Fruit fly (Drosophila melanogaster): ENCODE results near the gene mei-217.

The mei-217 gene

dm6 chrX:17123545-17124203, 19.1 kb downstream of the mei-217 start (continued):
- TF ChIP-seq bsh (GFP tag; optimal IDR thresholded peaks at IDR 0.05) (peak in 1 of 2 experiments; percentile 75), CG12942 (GFP tag; optimal IDR thresholded peaks at IDR 0.05) (peak; percentile 63), zfh1 (GFP tag; IDR thresholded peaks at IDR 0.05) (peak; percentile 77), CG13894 (tag; optimal IDR thresholded peaks at IDR 0.05) (peak; percentile 57), CG8478 (optimal IDR thresholded peaks at IDR 0.05) (no peak), onecut (GFP tag; IDR thresholded peaks at IDR 0.05) (peak; percentile 58), CG7786 (GFP tag; optimal IDR thresholded peaks at IDR 0.05) (peak; percentile 15), scrt (GFP tag; optimal IDR thresholded peaks at IDR 0.05) (peak; percentile 42), CG6254 (GFP tag; optimal IDR thresholded peaks at IDR 0.05) (no peak), CG15696 (tag; optimal IDR thresholded peaks at IDR 0.05) (no peak), az2 (GFP tag; optimal IDR thresholded peaks at IDR 0.05) (peak; percentile 61), H2.0 (GFP tag; IDR thresholded peaks at IDR 0.05) (peak; percentile 72), CG4707 (GFP tag; optimal IDR thresholded peaks at IDR 0.05) (peak; percentile 18), D19A (tag; optimal IDR thresholded peaks at IDR 0.05) (peak; percentile 63), trh (GFP tag; optimal IDR thresholded peaks at IDR 0.05) (peak; percentile 13), CG6175 (GFP tag; IDR thresholded peaks at IDR 0.05) (0 out of 3 replicates have a peak, but pooled peaks have one; percentile 50), Dbx (GFP tag; IDR thresholded peaks at IDR 0.05) (peak; percentile 64; the same call in 2 of the 3 replicates), CG11696 (GFP tag; IDR thresholded peaks at IDR 0.05) (0 out of 2 replicates have a peak, but pooled peaks have one; percentile 24), Tbp (GFP tag; optimal IDR thresholded peaks at IDR 0.05) (no peak), CG17186 (GFP tag; optimal IDR thresholded peaks at IDR 0.05) (peak; percentile 16), eve (GFP tag; optimal IDR thresholded peaks at IDR 0.05) (peak in 1 of 2 experiments; percentile 87), CG8388 (GFP tag; optimal IDR thresholded peaks at IDR 0.05) (peak; percentile 56), ap (GFP tag; IDR thresholded peaks at IDR 0.05) (peak; percentile 56; the same call in 1 of the 2 replicates), Hsf (GFP tag; optimal IDR thresholded peaks at IDR 0.05) (peak; percentile 70), CG31388 (GFP tag; optimal IDR thresholded peaks at IDR 0.05) (no peak), CG6813 (GFP tag; optimal IDR thresholded peaks at IDR 0.05) (peak; percentile 66), Doc3 (GFP tag; IDR thresholded peaks at IDR 0.05; ENCODE audit: partially characterized antibody) (no peak), Rx (GFP tag; IDR thresholded peaks at IDR 0.05) (peak; percentile 39; the same call in 1 of the 2 replicates), Stat92E (GFP tag; optimal IDR thresholded peaks at IDR 0.05) (no peak), CG15269 (tag; optimal IDR thresholded peaks at IDR 0.05) (peak; percentile 86), pros (GFP tag; optimal IDR thresholded peaks at IDR 0.05) (no peak), CG4328 (GFP tag; optimal IDR thresholded peaks at IDR 0.05) (no peak), pita (GFP tag; optimal IDR thresholded peaks at IDR 0.05) (no peak), HHEX (GFP tag; optimal IDR thresholded peaks at IDR 0.05) (peak; percentile 42), chif (GFP tag; optimal IDR thresholded peaks at IDR 0.05) (peak; percentile 17 to 61), CG16813 (GFP tag; IDR thresholded peaks at IDR 0.05; ENCODE audit: partially characterized antibody) (no peak), disco-r (GFP tag; optimal IDR thresholded peaks at IDR 0.05) (no peak), dmrt11E (tag; optimal IDR thresholded peaks at IDR 0.05) (peak; percentile 33), slou (GFP tag; optimal IDR thresholded peaks at IDR 0.05) (peak; percentile 30), CG15011 (GFP tag; optimal IDR thresholded peaks at IDR 0.05) (peak; percentile 54), Atf3 (GFP tag; optimal IDR thresholded peaks at IDR 0.05) (peak; percentile 9), Xrp1 (GFP tag; IDR thresholded peaks at IDR 0.05) (peak; percentile 79), CG1603 (tag; optimal IDR thresholded peaks at IDR 0.05) (peak; percentile 84), H15 (GFP tag; IDR thresholded peaks at IDR 0.05) (peak; percentile 51; the same call in 1 of the 3 replicates), wek (GFP tag; optimal IDR thresholded peaks at IDR 0.05) (peak; percentile 33), wor (GFP tag; IDR thresholded peaks at IDR 0.05) (0 out of 2 replicates have a peak, but pooled peaks have one; percentile 49), usp (GFP tag; optimal IDR thresholded peaks at IDR 0.05) (no peak), CG31441 (GFP tag; IDR thresholded peaks at IDR 0.05) (peak; percentile 80), Bgb (GFP tag; IDR thresholded peaks at IDR 0.05; ENCODE audit: partially characterized antibody) (no peak)
